Worm (Caenorhabditis elegans) whole organism, L1 larva: ENCODE results near the gene F56A8.8.

Experiments used
- efl-3 ChIP-seq: fragments of 200-800 bp; sonication (Bioruptor generic); optimal IDR thresholded peaks from 2 replicates; lab custom pipeline; 2018; ENCODE audit warnings: mild to moderate bottlenecking, missing genetic modification characterization, missing compliant biosample characterization
- nhr-12 ChIP-seq: sonication (generic microtip); optimal IDR thresholded peaks from 2 replicates; lab custom pipeline; 2017; ENCODE audit warnings: missing biosample characterization, missing genetic modification characterization
- snpc-4 ChIP-seq: fragments of 150-350 bp; optimal IDR thresholded peaks from 2 replicates; lab custom pipeline; 2014; ENCODE audit warnings: missing biosample characterization, missing genetic modification characterization

- peak; percentile 20 for TF ChIP-seq snpc-4 (tag; lab: Kevin White, UChicago)
- no peak for TF ChIP-seq efl-3 (GFP tag; lab: Kevin White, UChicago)
- TF ChIP-seq nhr-12 (tag; lab: Kevin White, UChicago) = no peak
These were observed 9.7 kb upstream of the F56A8.8 start for ce11 chrIII:13275784-13276183.
